Worm (Caenorhabditis elegans): ENCODE results near the gene C35D10.10.

- TF ChIP-seq vab-15 (tag; optimal IDR thresholded peaks at IDR 0.05) (no peak), nhr-84 (tag; optimal IDR thresholded peaks at IDR 0.05) (no peak), jun-1 (tag; optimal IDR thresholded peaks at IDR 0.05) (no peak), lsy-2 (tag; optimal IDR thresholded peaks at IDR 0.05) (no peak), F16B12.6 (tag; optimal IDR thresholded peaks at IDR 0.05) (no peak), ztf-11 (tag; optimal IDR thresholded peaks at IDR 0.05) (no peak), nhr-28 (tag; optimal IDR thresholded peaks at IDR 0.05) (no peak), unc-86 (tag; optimal IDR thresholded peaks at IDR 0.05) (no peak), ceh-63 (GFP tag; optimal IDR thresholded peaks at IDR 0.05) (no peak), ceh-82 (tag; optimal IDR thresholded peaks at IDR 0.05) (no peak), ama-1 (optimal IDR thresholded peaks at IDR 0.05) (no peak), nhr-85 (tag) (no peak), nhr-77 (tag; optimal IDR thresholded peaks at IDR 0.05) (no peak)
Observed at ce11 chrIII:4854918-4855317, 6.7 kb downstream of the C35D10.10 start, which contains the start of gene C35D10.8.

Measured in whole organism, L1 larva.